Worm (Caenorhabditis elegans): ENCODE data around the gene ssl-1.

The ssl-1 gene

ce11 chrIII:12697591-12697990 is 16.8 kb upstream of the ssl-1 start:
- TF ChIP-seq nhr-27 (tag; optimal IDR thresholded peaks at IDR 0.05) = no peak
- no peak for TF ChIP-seq tlf-1 (GFP tag; optimal IDR thresholded peaks at IDR 0.05)
- no peak for TF ChIP-seq lag-1 (GFP tag; IDR thresholded peaks at IDR 0.05)
- TF ChIP-seq rpc-1 (optimal IDR thresholded peaks at IDR 0.05) = no peak
- no peak for TF ChIP-seq rpc-1 (tag; optimal IDR thresholded peaks at IDR 0.05)

ce11 chrIII:12699194-12699593 is 15.2 kb upstream of the ssl-1 start, which contains the start of gene sas-1:
TSS of gene sas-1 (plus strand) at chrIII:12699494.
- TF ChIP-seq lsl-1 (GFP tag; optimal IDR thresholded peaks at IDR 0.05) = no peak
- TF ChIP-seq let-526 (GFP tag; IDR thresholded peaks at IDR 0.05) = no peak
- no peak for TF ChIP-seq Y53G8AR.9 (GFP tag; conservative IDR thresholded peaks at IDR 0.05)
- TF ChIP-seq rpc-1 (optimal IDR thresholded peaks at IDR 0.05) = no peak
- no peak for TF ChIP-seq rpc-1 (tag; optimal IDR thresholded peaks at IDR 0.05)
- no peak for TF ChIP-seq ceh-27 (GFP tag; optimal IDR thresholded peaks at IDR 0.05)
- no peak for TF ChIP-seq hsf-1 (GFP tag; IDR thresholded peaks at IDR 0.05)
- no peak for TF ChIP-seq F10E7.11 (tag; optimal IDR thresholded peaks at IDR 0.05)
- no peak for TF ChIP-seq rec-8 (tag; optimal IDR thresholded peaks at IDR 0.05)
- TF ChIP-seq ceh-58 (GFP tag; IDR thresholded peaks at IDR 0.05) = no peak
- TF ChIP-seq F39B2.1 (GFP tag; IDR thresholded peaks at IDR 0.05) = no peak
- no peak for TF ChIP-seq Y53F4B.3 (GFP tag; IDR thresholded peaks at IDR 0.05)
- no peak for TF ChIP-seq ceh-91 (GFP tag; IDR thresholded peaks at IDR 0.05)
- no peak for TF ChIP-seq dox-1 (GFP tag; IDR thresholded peaks at IDR 0.05)
- no peak for TF ChIP-seq pbrm-1 (GFP tag; IDR thresholded peaks at IDR 0.05)
- no peak for TF ChIP-seq madf-6 (GFP tag; IDR thresholded peaks at IDR 0.05)

- no peak for TF ChIP-seq fkh-3 (tag; optimal IDR thresholded peaks at IDR 0.05)
- no peak for TF ChIP-seq ets-4 (GFP tag; optimal IDR thresholded peaks at IDR 0.05)
- TF ChIP-seq snpc-1.3 (tag; optimal IDR thresholded peaks at IDR 0.05; ENCODE audit: insufficient read depth) = no peak
- no peak for TF ChIP-seq bed-1 (GFP tag; IDR thresholded peaks at IDR 0.05)
- TF ChIP-seq gei-17 (GFP tag; optimal IDR thresholded peaks at IDR 0.05) = no peak
- TF ChIP-seq F37B4.10 (GFP tag; IDR thresholded peaks at IDR 0.05) = no peak
- TF ChIP-seq egl-44 (GFP tag; IDR thresholded peaks at IDR 0.05) = no peak
- TF ChIP-seq F10E7.11 (tag; optimal IDR thresholded peaks at IDR 0.05) = no peak
- no peak for TF ChIP-seq ekl-4 (GFP tag; IDR thresholded peaks at IDR 0.05)
- TF ChIP-seq dpl-1 (GFP tag; optimal IDR thresholded peaks at IDR 0.05) = no peak
- no peak for TF ChIP-seq cebp-2 (GFP tag; IDR thresholded peaks at IDR 0.05)
- TF ChIP-seq sdz-38 (tag; optimal IDR thresholded peaks at IDR 0.05) = no peak
- no peak for TF ChIP-seq ztf-3 (GFP tag; optimal IDR thresholded peaks at IDR 0.05)
- TF ChIP-seq repo-1 (tag; optimal IDR thresholded peaks at IDR 0.05) = no peak
Observed at ce11 chrIII:12702375-12702774, 12.0 kb upstream of the ssl-1 start.

- no peak for TF ChIP-seq hlh-26 (GFP tag; conservative IDR thresholded peaks at IDR 0.05)
- TF ChIP-seq repo-1 (tag; optimal IDR thresholded peaks at IDR 0.05) = no peak
- TF ChIP-seq xnd-1 (tag; optimal IDR thresholded peaks at IDR 0.05) = no peak
- no peak for TF ChIP-seq snpc-3.4 (tag; optimal IDR thresholded peaks at IDR 0.05)
- no peak for TF ChIP-seq B0261.1 (tag; optimal IDR thresholded peaks at IDR 0.05)
- TF ChIP-seq nhr-80 (tag; optimal IDR thresholded peaks at IDR 0.05) = no peak
- no peak for TF ChIP-seq ets-4 (GFP tag; optimal IDR thresholded peaks at IDR 0.05)
- TF ChIP-seq hmg-1.2 (GFP tag; IDR thresholded peaks at IDR 0.05) = no peak
- TF ChIP-seq lsl-1 (GFP tag; optimal IDR thresholded peaks at IDR 0.05) = no peak
- TF ChIP-seq cebp-2 (GFP tag; IDR thresholded peaks at IDR 0.05) = no peak
Observed at ce11 chrIII:12703237-12703636, 11.1 kb upstream of the ssl-1 start.

Data from whole organism, young adult.